Fruit fly (Drosophila melanogaster): ENCODE data around the gene cni.
A peak's percentile ranks its signal among the peaks of the same experiment; 100 is the strongest.

The cni gene

DNA sequence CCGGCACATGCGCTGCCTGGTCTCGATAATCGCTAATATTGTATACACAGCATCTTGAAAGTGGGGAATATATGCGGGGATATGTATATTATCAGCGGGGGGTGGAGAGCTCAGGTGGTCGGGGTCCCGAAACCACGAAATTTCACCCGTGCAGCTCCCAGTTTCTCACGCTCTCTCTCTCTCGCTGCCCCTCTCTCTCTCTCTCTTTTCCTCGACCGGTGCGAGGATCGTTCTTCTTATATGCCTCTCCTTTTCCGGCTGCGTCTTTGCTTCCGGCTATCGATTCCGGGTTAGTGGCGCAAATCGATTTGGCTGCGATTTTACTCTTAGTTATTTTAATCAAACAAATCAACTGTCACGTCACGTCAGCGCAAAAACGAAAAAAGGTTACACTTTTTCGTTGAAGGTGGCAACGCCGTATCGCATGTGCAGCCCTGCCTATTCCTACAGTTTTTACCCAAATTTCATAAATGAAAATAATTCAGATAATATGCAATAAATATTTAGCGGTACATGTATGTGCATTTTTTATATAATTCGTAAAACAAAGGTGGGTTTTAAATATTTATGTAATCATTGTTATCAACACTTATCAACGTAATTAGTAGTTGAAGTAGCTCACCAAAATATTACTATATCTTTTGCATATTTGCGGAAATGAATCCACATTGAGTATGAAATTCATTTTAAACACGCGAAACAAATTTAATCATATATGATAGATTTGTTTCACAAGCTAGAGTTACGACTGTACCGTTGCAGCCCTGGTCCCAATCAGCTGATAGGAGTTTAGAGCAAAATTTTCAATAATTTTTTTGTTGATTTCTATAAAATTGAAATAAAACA, 10.8 kb downstream of the cni start, which contains the start of the genes heix and CG17328:
Gene heix (minus strand): TSS at position 393 of the 846 bp plus-strand sequence.
Gene CG17328 (plus strand): TSS at position 478 of the 846 bp plus-strand sequence.
- TF ChIP-seq noc (tag; optimal IDR thresholded peaks at IDR 0.05): no peak

DNA sequence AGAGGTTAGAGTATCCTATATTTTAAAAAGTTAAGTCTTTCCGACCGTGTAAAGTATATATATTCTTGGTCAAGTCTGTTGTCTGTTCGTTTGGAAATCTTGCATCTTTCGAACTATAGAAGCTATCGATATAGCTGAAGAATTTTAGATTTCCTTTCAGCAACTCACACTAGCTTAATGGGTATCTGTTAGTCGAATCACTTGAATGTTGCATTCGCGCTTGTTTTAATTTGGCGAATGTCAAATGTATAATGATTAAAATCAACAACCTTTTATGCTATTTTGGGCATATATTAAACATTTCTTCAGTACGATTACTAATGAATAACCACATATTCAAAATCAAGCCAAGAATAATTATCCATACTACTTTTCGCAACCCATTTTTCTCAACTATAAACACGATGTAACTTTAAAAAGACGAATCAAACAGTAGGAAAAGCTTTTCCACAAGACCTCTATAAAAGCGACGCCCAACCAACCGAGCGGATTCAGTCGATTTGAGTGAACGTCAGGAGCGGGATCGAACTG, 16.8 kb downstream of the cni start, which contains the start of gene Cyp303a1:
Gene Cyp303a1 (plus strand): TSS at position 481 of the 531 bp plus-strand sequence.
- no peak for TF ChIP-seq noc (tag; optimal IDR thresholded peaks at IDR 0.05)

DNA sequence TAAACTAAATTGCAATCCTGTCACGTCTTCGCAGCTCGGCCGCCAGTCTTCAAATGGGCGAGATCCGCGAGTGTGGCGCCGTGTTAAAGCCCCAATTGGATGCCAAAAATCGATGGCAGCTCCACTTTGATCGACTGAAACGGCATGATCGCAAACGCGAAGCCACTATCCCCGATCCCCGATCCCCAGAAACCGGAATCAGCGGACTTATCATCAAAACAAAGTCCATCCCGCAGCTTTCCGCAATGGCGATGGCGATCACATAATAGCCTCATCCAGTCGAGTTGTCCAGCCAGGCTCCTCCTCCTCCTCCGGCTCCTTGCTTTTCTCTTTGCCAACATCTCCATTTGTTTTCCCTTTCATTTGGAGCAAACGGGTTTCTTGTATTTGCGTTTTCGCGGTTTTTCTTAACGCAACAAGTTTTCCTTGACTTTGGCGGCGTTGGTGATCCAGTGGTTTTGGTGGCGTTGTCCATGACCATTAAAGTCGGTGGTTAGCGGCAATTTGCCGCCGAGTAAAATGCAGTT, 17.5 kb downstream of the cni start, which contains the start of gene CG13258:
Gene CG13258 (minus strand): TSS at position 51 of the 527 bp plus-strand sequence.
- no peak for TF ChIP-seq noc (tag; optimal IDR thresholded peaks at IDR 0.05)

DNA sequence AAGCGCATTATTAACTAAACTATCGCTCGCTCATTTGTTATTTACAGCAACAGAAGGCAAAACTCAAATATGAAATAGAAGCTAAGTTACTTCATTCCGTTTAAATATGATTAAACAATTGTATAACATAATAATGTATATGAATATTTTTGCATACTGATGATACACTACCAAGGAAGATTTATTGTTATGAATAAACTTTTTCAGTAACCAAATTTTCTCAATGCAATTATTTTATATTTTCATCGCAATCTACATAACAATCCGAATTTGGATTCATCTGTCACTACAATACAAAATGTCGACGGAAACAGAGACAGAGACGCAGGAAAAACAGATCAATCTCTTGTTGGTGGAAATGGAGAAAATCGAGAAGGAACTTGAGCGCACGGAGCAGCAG, 19.5 kb downstream of the cni start, which contains the start of gene CG17329:
Gene CG17329 (plus strand): TSS at position 301 of the 400 bp plus-strand sequence.
- TF ChIP-seq noc (tag; optimal IDR thresholded peaks at IDR 0.05): no peak

DNA sequence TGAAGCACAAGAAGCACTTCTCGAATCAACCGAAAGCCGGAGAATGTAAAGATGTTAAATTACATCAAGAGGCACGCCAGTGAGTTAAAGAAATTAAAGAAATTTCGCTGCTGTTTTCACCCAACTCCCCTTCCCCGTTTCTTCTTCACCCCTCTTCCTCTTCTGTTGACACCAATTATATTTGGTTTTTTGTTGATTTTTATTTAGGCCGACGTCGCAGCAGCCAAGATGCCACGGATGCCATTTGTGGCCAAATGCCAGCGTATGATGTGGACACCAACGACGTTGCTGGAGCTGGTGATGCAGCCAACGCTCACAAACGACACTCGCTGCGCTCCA, 22.2 kb downstream of the cni start:
- no peak for TF ChIP-seq noc (tag; optimal IDR thresholded peaks at IDR 0.05)

DNA sequence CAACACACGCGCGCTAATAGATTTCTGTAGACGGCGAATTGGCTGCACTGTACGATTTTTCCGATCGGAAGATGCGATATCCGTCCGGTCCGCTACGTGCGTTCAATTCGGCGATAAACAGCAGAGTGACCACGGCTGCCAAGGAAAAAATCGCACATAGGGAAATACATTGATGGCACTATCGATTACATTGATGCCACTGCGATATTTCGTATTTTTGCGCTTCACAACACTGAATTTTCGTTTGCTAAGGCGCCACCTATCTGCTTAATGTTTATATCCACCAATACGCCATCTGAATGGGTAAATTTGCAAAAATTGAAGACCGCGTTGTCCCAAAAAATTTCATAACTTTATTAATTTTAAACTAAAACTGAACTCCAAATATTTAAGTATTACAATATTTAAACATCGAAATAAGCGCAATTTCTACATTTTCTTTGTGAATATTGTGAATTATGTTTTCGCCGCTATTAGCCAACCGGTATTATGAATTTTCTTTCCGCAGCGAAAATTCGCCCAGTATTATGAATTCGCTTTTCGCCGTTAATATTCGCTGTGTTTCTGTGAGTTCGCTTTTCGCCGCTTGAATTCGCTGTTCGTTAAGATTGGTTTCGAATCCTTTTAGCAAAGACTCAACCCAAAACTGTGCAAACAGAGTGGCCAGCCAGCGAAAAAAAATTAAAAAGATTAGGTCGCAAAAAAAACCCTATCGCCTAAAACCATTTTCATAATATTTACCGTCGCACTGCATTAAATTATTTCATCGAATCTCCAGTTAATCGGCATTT, 22.7 kb downstream of the cni start, which contains the start of the genes crp and pkaap:
Gene crp (minus strand): TSS at position 129 of the 791 bp plus-strand sequence.
Gene pkaap (plus strand): TSS at position 689 of the 791 bp plus-strand sequence.
- no peak for TF ChIP-seq noc (tag; optimal IDR thresholded peaks at IDR 0.05)

DNA sequence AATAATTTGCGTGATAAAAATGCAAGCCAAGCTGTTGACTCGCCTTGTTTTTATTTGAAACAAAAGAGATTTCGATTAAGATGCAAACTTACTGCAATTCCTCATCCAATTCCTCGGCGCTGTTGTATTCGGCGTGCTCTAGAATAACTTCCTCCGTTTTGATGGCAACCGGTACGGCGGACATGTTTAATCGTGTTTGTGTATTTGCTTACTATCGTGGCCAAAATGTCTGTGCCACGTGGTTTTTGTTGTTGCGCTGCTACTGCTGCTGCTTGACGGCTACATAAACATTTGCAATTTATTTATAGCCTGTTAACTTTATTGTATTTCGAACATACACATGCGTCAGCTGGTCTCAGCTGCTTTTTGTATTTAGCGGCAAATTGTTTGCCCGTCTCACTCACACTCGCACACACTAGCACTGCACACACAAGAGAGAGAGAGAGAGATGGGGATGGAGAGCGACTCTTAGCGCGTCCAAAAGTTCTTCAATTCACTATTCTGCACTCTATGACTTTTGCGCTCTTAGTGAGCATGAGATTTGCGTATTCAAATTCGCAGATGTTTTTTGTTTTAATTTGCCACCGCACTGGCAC, 23.4 kb downstream of the cni start:
- TF ChIP-seq noc (tag; optimal IDR thresholded peaks at IDR 0.05): no peak

DNA sequence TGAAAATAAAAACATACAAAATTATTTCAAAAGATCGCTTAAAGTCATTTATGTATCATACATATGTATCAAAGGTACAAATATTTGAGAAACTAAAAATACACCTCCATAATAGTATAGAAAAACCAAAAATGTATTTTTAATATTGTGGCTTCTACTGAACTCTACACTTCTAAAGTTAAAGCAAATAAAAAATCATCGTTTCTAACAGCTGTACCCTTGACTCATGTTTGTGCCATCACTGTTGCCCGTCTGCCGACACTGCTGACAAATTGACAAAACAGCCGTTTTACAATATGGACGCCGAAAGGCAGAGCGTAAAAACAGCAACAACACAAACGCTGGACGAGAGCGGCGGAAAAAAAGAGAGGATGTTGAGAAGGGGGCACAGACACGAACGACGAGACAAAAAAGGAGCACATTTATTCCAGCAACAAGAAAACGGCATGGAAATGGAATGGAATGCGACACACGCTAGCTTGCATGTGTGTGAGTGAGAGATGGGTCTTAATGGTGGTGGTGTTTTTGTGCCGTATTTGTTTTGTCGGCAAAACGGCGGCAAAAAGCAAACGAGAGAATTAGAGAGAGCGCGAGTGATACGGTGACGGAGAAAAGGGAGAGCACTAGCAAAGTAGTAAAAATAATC, 24.0 kb downstream of the cni start:
- peak; percentile 83 for TF ChIP-seq noc (tag; optimal IDR thresholded peaks at IDR 0.05)

DNA sequence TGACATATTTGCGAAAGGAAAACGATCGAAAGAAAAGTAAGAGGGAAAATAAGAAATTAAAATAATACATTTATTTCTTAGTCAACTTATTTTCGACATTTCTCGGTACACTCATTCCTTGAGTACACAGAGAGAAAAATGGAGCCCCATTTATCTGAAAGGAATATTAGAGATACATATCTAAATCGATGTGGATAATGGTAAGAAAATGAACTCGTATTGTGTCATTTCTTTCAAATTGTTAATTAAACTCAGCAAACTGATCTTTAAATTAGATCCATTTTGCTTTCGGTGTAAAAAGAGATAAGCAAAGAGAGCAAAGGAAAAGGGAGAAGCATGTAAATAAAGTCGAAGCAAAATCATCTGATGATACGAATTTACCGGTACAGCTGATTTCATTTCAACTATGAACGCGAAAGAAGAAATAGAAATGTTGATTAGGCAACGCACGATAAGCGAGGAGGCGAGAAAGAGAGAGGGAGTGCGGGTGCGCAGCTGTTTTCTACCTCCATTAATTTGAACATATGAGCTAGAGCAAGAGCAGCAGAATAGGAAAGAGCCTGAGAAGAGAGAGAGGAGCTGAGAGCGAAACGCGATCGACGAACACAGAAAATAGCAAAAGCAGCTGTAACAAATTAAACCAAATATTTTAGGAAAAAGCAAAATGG, 24.7 kb downstream of the cni start:
- TF ChIP-seq noc (tag; optimal IDR thresholded peaks at IDR 0.05): peak; percentile 83

DNA sequence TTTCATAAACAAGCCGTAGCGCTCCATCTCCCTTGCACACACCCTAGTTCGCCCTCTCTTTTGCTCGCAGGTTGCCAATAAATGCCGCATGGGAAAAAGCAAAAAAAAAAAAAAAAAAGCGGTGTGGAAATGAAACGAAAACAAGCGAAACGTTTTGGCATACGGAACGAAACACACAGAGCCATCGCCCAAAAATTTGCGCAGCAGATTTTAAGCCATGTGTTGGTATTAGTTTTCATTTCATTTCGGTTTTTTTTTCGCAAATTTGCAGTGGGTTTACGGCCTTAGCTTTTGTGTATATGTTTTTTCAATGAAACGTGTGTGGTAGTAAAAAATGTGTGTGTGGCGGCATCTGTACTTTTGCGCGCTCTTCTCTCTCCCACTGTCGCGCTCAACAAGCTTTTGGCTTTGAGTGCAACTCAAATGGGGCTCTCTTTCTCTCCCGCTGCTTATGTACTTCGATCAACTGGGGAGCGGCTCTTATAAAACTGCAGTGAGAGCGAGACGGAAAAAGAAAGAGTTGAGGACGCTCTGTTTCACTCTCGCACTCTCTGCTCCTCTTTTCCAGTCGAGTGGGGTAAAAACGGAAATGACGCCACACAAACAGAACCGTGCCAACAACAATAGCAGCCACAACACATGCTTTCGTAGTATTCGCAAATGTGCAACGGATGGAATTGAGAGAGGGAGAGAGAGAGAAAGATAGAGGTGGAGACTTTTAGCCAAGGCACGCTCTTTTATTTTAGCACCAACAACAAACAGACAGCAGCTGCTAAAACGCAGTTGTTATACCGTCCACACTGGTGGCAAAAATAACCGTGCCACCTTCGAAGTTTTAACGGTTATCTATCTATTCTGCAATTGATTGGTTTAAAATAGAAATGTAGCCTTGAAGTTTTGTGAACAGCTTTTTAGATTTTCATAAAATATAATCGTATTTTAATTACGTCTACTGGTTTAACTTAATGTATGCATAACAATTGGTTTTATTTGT, 25.9 kb downstream of the cni start:
- peak; percentile 72 for TF ChIP-seq noc (tag; optimal IDR thresholded peaks at IDR 0.05)

DNA sequence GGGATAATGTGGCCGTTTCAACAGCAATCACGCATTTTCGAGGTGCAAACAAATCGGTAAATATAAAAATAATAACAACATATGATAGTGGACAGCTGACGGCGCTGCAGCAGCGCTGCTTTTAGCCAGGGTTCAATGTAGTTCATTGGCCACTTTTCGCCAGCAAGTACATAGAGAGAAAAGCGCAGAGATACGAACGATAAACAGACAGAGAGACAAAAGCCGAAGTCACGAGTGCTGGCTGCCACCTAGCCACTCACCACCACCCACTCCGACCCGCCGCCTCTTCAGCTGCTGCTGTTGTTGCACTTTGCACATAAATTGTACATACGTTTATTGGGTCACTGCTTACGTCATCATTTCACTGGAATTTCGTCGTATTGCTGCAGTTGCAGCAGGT, 27.7 kb downstream of the cni start:
- no peak for TF ChIP-seq noc (tag; optimal IDR thresholded peaks at IDR 0.05)

DNA sequence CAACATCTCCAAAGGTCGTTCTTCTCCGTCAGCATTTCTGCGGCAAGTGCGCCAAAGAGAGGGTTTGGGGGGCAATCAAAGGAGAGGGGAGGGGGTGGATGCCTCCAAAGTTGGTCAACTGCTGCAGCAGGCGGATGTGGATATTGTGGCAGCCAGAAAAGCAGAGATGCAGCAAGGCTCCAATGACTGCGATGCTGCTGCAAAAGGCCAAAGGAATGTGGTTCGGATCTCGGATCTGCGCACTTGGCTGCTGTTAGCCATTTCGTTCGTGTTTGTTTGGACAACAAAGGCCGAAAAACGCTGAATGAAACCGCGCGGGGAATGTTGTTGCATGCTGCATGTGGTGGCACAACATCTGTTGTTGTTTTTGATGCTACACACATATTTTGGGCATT, 28.5 kb downstream of the cni start:
- no peak for TF ChIP-seq noc (tag; optimal IDR thresholded peaks at IDR 0.05)

DNA sequence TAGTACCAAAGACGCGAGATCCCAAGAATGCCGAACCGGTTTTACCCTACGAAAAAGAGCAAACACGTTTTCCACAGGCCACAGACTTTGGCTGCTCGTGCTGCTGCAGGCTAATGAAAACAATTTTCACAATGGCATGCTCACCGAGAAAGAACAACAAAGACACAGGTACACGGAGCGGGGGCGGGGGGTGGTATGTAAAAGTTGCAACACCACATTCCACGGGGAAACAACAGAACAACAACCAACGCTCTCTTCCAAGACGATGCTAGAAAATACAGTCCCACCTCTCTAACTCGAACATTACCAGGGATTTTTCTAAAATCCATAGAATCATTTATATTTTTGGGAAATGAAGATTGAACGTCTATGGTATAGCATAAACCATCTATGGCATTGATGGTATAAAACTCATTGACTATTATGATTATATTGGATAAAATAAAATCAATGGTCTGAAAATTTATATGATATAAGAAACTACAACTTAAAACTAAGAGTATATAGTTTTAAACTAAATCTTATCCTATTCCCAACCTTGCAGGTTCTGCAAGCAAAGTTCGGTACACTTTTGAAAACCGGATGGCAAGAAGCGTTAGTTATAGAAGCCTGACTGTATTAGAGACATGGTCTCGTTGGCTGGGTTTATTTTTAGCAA, 29.0 kb downstream of the cni start:
- TF ChIP-seq noc (tag; optimal IDR thresholded peaks at IDR 0.05): no peak

Measured in whole organism, larva.